Fruit fly (Drosophila melanogaster) whole organism, embryonic: ENCODE measurements around the gene CG45218.

ENCODE experiments used
- Antp ChIP-seq: fragments of 200-800 bp; sonication (Bioruptor generic); optimal IDR thresholded peaks from 3 replicates; lab custom pipeline; 2016; ENCODE audit warnings: missing biosample characterization, missing genetic modification characterization
- B-H2 ChIP-seq: fragments of 200-800 bp; sonication (Bioruptor generic); optimal IDR thresholded peaks from 2 replicates; lab custom pipeline; 2018; ENCODE audit warnings: missing biosample characterization, mild to moderate bottlenecking, missing genetic modification characterization
- CG11504 ChIP-seq: fragments of 200-800 bp; sonication (Bioruptor generic); optimal IDR thresholded peaks from 3 replicates; lab custom pipeline; 2019; ENCODE audit warnings: missing biosample characterization, mild to moderate bottlenecking, missing genetic modification characterization, moderate library complexity
- CG13123 ChIP-seq: fragments of 200-800 bp; sonication (Bioruptor generic); optimal IDR thresholded peaks from 2 replicates; lab custom pipeline; 2016; ENCODE audit warnings: missing biosample characterization, missing genetic modification characterization
- CG13624 ChIP-seq: fragments of 200-800 bp; sonication (Bioruptor generic); optimal IDR thresholded peaks from 2 replicates; lab custom pipeline; 2016; ENCODE audit warnings: missing biosample characterization, missing genetic modification characterization
- CG13894 ChIP-seq: fragments of 200-800 bp; sonication (Bioruptor generic); optimal IDR thresholded peaks from 3 replicates; lab custom pipeline; 2018; ENCODE audit warnings: missing biosample characterization, mild to moderate bottlenecking, missing genetic modification characterization, moderate library complexity
- CG15011 ChIP-seq: fragments of 200-800 bp; sonication (Bioruptor generic); optimal IDR thresholded peaks from 3 replicates; lab custom pipeline; 2018; ENCODE audit warnings: missing biosample characterization, mild to moderate bottlenecking, missing genetic modification characterization
- CG1602 ChIP-seq: fragments of 200-800 bp; sonication (Bioruptor generic); optimal IDR thresholded peaks from 3 replicates; lab custom pipeline; 2016; ENCODE audit warnings: missing biosample characterization, missing genetic modification characterization
- CG16813 ChIP-seq: fragments of 200-800 bp; sonication (Bioruptor generic); IDR thresholded peaks from 3 replicates; pipeline ENCODE4 v1.3.6; 2022; ENCODE audit warnings: missing biosample characterization, missing genetic modification characterization; ENCODE audit not compliant: partially characterized antibody
- CG18262 ChIP-seq: fragments of 200-800 bp; optimal IDR thresholded peaks from 3 replicates; lab custom pipeline; 2019; ENCODE audit warnings: missing biosample characterization, mild to moderate bottlenecking, missing genetic modification characterization, moderate library complexity
- CG2129 ChIP-seq: fragments of 200-800 bp; sonication (Bioruptor generic); IDR thresholded peaks from 2 replicates; pipeline ENCODE4 v1.3.6; 2022; ENCODE audit warnings: missing biosample characterization, missing genetic modification characterization; ENCODE audit not compliant: partially characterized antibody
- CG2712 ChIP-seq: fragments of 200-800 bp; optimal IDR thresholded peaks from 3 replicates; lab custom pipeline; 2019; ENCODE audit warnings: missing biosample characterization, mild to moderate bottlenecking, missing genetic modification characterization, moderate library complexity
- CG33213 ChIP-seq: fragments of 200-800 bp; sonication (Bioruptor generic); optimal IDR thresholded peaks from 3 replicates; lab custom pipeline; 2016; ENCODE audit warnings: missing biosample characterization, missing genetic modification characterization
- CG4617 ChIP-seq: fragments of 200-800 bp; sonication (Bioruptor generic); optimal IDR thresholded peaks from 3 replicates; lab custom pipeline; 2016; ENCODE audit warnings: missing biosample characterization, missing genetic modification characterization, borderline replicate concordance
- CG4707 ChIP-seq: fragments of 200-800 bp; sonication (Bioruptor generic); optimal IDR thresholded peaks from 2 replicates; lab custom pipeline; 2018; ENCODE audit warnings: missing biosample characterization, mild to moderate bottlenecking, missing genetic modification characterization, moderate library complexity
- CG4854 ChIP-seq: fragments of 200-800 bp; sonication (Bioruptor generic); optimal IDR thresholded peaks from 2 replicates; lab custom pipeline; 2016; ENCODE audit warnings: missing biosample characterization, missing genetic modification characterization, inconsistent platforms
- CG9876 ChIP-seq: fragments of 200-800 bp; sonication (Bioruptor generic); optimal IDR thresholded peaks from 2 replicates; lab custom pipeline; 2016; ENCODE audit warnings: missing biosample characterization, missing genetic modification characterization
- CG9932 ChIP-seq: fragments of 200-800 bp; sonication (Bioruptor generic); IDR thresholded peaks from 2 replicates; pipeline ENCODE4 v1.3.6; 2022; ENCODE audit warnings: missing biosample characterization, missing genetic modification characterization
- CoRest ChIP-seq: fragments of 200-800 bp; sonication (Bioruptor generic); optimal IDR thresholded peaks from 3 replicates; lab custom pipeline; 2018; ENCODE audit warnings: missing biosample characterization, mild to moderate bottlenecking, missing genetic modification characterization, moderate library complexity
- Dbx ChIP-seq: fragments of 200-800 bp; sonication (Bioruptor generic); IDR thresholded peaks from 3 replicates; pipeline ENCODE4 v1.3.6; 2022; ENCODE audit warnings: missing biosample characterization, missing genetic modification characterization
- Deaf1 ChIP-seq: fragments of 200-800 bp; optimal IDR thresholded peaks from 3 replicates; lab custom pipeline; 2019; ENCODE audit warnings: missing biosample characterization, mild to moderate bottlenecking, missing genetic modification characterization, moderate library complexity
- Drgx ChIP-seq: fragments of 200-800 bp; sonication (Bioruptor generic); IDR thresholded peaks from 2 replicates; pipeline ENCODE4 v1.3.6; 2022; ENCODE audit warnings: missing biosample characterization, missing genetic modification characterization
- Fer2 ChIP-seq: fragments of 200-800 bp; sonication (Bioruptor generic); optimal IDR thresholded peaks from 2 replicates; lab custom pipeline; 2018; ENCODE audit warnings: missing biosample characterization, mild to moderate bottlenecking, missing genetic modification characterization, moderate library complexity
- HLHmδ ChIP-seq: fragments of 200-800 bp; sonication (Bioruptor generic); optimal IDR thresholded peaks from 2 replicates; lab custom pipeline; 2018; ENCODE audit warnings: missing biosample characterization, mild to moderate bottlenecking, missing genetic modification characterization, moderate library complexity
- HmgZ ChIP-seq: fragments of 200-800 bp; sonication (Bioruptor generic); optimal IDR thresholded peaks from 2 replicates; lab custom pipeline; 2018; ENCODE audit warnings: missing biosample characterization, mild to moderate bottlenecking, missing genetic modification characterization
- Max ChIP-seq: fragments of 200-800 bp; sonication (Bioruptor generic); optimal IDR thresholded peaks from 2 replicates; lab custom pipeline; 2016; ENCODE audit warnings: missing biosample characterization, mild to moderate bottlenecking, missing genetic modification characterization
- Mrtf ChIP-seq: fragments of 200-800 bp; sonication (Bioruptor generic); IDR thresholded peaks from 3 replicates; pipeline ENCODE4 v1.3.6; 2022; ENCODE audit warnings: missing biosample characterization, missing genetic modification characterization
- NC2α ChIP-seq: fragments of 200-800 bp; sonication (Bioruptor generic); optimal IDR thresholded peaks from 2 replicates; lab custom pipeline; 2016; ENCODE audit warnings: missing biosample characterization, missing genetic modification characterization
- NC2β ChIP-seq: fragments of 200-800 bp; sonication (Bioruptor generic); optimal IDR thresholded peaks from 2 replicates; lab custom pipeline; 2016; ENCODE audit warnings: missing biosample characterization, missing genetic modification characterization
- NK7.1 ChIP-seq: fragments of 200-800 bp; sonication (Bioruptor generic); optimal IDR thresholded peaks from 3 replicates; lab custom pipeline; 2016; ENCODE audit warnings: missing biosample characterization, missing genetic modification characterization
- Pdp1 ChIP-seq, 2 experiments: fragments of 200-800 bp; sonication (Bioruptor generic); optimal IDR thresholded peaks; 3 replicates each; lab custom pipeline; 2016; ENCODE audit warnings: missing biosample characterization in 2 of 2, missing genetic modification characterization in 2 of 2, mild to moderate bottlenecking in 1 of 2, moderate library complexity in 1 of 2
- TFAM ChIP-seq: fragments of 200-800 bp; sonication (Bioruptor generic); optimal IDR thresholded peaks from 2 replicates; lab custom pipeline; 2017; ENCODE audit warnings: missing biosample characterization, missing genetic modification characterization, inconsistent platforms
- al ChIP-seq: fragments of 200-800 bp; sonication (Bioruptor generic); IDR thresholded peaks from 2 replicates; pipeline ENCODE4 v1.3.6; 2022; ENCODE audit warnings: missing biosample characterization, missing genetic modification characterization
- cas ChIP-seq: fragments of 200-800 bp; sonication (Bioruptor generic); IDR thresholded peaks from 2 replicates; pipeline ENCODE4 v1.3.6; 2022; ENCODE audit warnings: missing biosample characterization, missing genetic modification characterization
- crp ChIP-seq, 2 experiments: fragments of 200-800 bp; sonication (Bioruptor generic); optimal IDR thresholded peaks; 2 replicates in 1 of 2; 3 replicates in 1 of 2; lab custom pipeline; 2017; ENCODE audit warnings: missing biosample characterization in 2 of 2, missing genetic modification characterization in 2 of 2, mild to moderate bottlenecking in 1 of 2, moderate library complexity in 1 of 2
- cwo ChIP-seq: fragments of 200-800 bp; sonication (Bioruptor generic); optimal IDR thresholded peaks from 3 replicates; lab custom pipeline; 2017; ENCODE audit warnings: missing biosample characterization, missing genetic modification characterization, mild to moderate bottlenecking, moderate library complexity, missing genetic modification reagents
- en ChIP-seq: fragments of 200-800 bp; sonication (Bioruptor generic); optimal IDR thresholded peaks from 2 replicates; lab custom pipeline; 2016; ENCODE audit warnings: missing biosample characterization, missing genetic modification characterization
- grau ChIP-seq: fragments of 200-800 bp; optimal IDR thresholded peaks from 3 replicates; lab custom pipeline; 2019; ENCODE audit warnings: missing biosample characterization, mild to moderate bottlenecking, missing genetic modification characterization, moderate library complexity
- gro ChIP-seq: fragments of 200-800 bp; sonication (Bioruptor generic); optimal IDR thresholded peaks from 2 replicates; lab custom pipeline; 2016; ENCODE audit warnings: missing biosample characterization, missing genetic modification characterization
- hb ChIP-seq: fragments of 200-800 bp; sonication (Bioruptor generic); IDR thresholded peaks from 3 replicates; pipeline ENCODE4 v1.3.6; 2022; ENCODE audit warnings: missing biosample characterization, missing genetic modification characterization; ENCODE audit not compliant: partially characterized antibody
- hbn ChIP-seq: fragments of 200-800 bp; sonication (Bioruptor generic); IDR thresholded peaks from 2 replicates; pipeline ENCODE4 v1.3.6; 2022; ENCODE audit warnings: missing biosample characterization, missing genetic modification characterization; ENCODE audit not compliant: partially characterized antibody
- kni ChIP-seq: fragments of 200-800 bp; sonication (Bioruptor generic); optimal IDR thresholded peaks from 3 replicates; lab custom pipeline; 2017; ENCODE audit warnings: mild to moderate bottlenecking, missing biosample characterization, missing genetic modification reagents, missing genetic modification characterization
- nau ChIP-seq: fragments of 200-800 bp; sonication (Bioruptor generic); optimal IDR thresholded peaks from 3 replicates; lab custom pipeline; 2017; ENCODE audit warnings: missing biosample characterization, mild to moderate bottlenecking, missing genetic modification characterization, missing genetic modification reagents
- phol ChIP-seq: fragments of 200-800 bp; sonication (Bioruptor generic); optimal IDR thresholded peaks from 3 replicates; lab custom pipeline; 2018; ENCODE audit warnings: missing biosample characterization, mild to moderate bottlenecking, missing genetic modification characterization, moderate library complexity
- pnt ChIP-seq: fragments of 200-800 bp; sonication (Bioruptor generic); optimal IDR thresholded peaks from 3 replicates; lab custom pipeline; 2016; ENCODE audit warnings: missing biosample characterization, missing genetic modification characterization
- tll ChIP-seq, 2 experiments: fragments of 200-800 bp in 1 of 2; fragments of >200 bp in 1 of 2; sonication (Bioruptor generic) in 1 of 2; optimal IDR thresholded peaks; 2 replicates each; lab custom pipeline; 2017 to 2019; ENCODE audit warnings: missing biosample characterization in 2 of 2, missing genetic modification characterization in 2 of 2, mild to moderate bottlenecking in 1 of 2, moderate library complexity in 1 of 2
- usp ChIP-seq: fragments of >200 bp; optimal IDR thresholded peaks from 2 replicates; lab custom pipeline; 2017; ENCODE audit warnings: missing biosample characterization, missing genetic modification characterization
- vfl ChIP-seq: fragments of 200-800 bp; sonication (Bioruptor generic); optimal IDR thresholded peaks from 2 replicates; lab custom pipeline; 2016; ENCODE audit warnings: missing biosample characterization, missing genetic modification characterization

Gene CG45218

DNA sequence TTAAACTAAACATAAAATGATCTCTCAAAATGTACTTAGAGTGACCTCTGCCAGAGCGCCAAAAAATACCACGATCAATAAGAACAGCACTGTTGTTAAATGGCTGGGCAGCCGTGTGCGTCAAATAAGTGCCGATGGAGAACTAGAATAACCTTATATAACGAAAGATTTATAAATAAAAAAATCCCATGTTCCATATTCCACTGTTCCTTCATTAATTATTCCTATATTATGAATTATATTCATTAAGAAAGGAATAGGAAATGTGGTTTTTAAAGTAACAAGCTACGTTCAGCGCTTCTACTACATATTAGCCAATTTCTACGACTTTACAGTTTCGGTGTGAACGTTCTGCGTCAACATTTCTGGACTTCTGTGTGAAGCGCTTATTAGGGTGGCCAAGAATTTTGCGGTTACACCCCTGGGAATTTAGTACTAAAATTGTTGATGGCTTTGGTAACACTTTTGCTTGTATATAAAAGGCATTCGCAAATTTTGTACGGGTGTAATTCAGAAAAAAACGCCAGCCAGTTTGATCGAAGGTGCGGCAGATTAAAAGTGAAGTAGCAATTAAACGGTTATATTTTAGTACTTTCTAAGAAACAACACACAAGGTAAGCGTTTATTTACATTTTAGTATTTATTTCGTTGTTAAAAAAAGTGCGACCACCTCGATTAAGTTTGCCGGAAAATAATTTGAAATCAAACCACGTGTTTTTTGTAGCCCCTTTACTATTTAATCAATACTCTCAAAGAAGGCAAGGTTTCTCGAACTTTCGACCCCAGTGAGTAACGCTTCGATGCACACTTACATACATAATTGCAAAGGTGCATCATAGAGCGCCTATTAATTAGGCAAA lies 48.2 kb downstream of the CG45218 start, which contains the start of the genes tefu and Hsc70-4:
Gene tefu (minus strand): TSS at position 51 of the 860 bp plus-strand sequence.
Gene Hsc70-4 (plus strand): TSS at position 502 of the 860 bp plus-strand sequence.
- TF ChIP-seq HLHmδ (GFP tag; lab: Kevin White, UChicago) (no peak), hb (GFP tag; lab: Robert Waterston, UW) (no peak), CG11504 (tag; lab: Kevin White, UChicago) (no peak), HmgZ (tag; lab: Kevin White, UChicago) (peak; percentile 64), CG4707 (GFP tag; lab: Kevin White, UChicago) (no peak), nau (GFP tag; lab: Kevin White, UChicago) (no peak), Deaf1 (tag; lab: Kevin White, UChicago) (no peak), hbn (GFP tag; lab: Robert Waterston, UW) (no peak), TFAM (GFP tag; lab: Kevin White, UChicago) (no peak), CG16813 (GFP tag; lab: Robert Waterston, UW) (no peak), vfl (peak; percentile 71), CG1602 (GFP tag; lab: Kevin White, UChicago) (peak; percentile 86), Mrtf (GFP tag; lab: Robert Waterston, UW) (peak; percentile 83), usp (no peak), tll (GFP tag; optimal IDR thresholded peaks at IDR 0.05; lab: Kevin White, UChicago) (peak; percentile 14 to 93), CG9876 (GFP tag; lab: Kevin White, UChicago) (peak; percentile 64), crp (GFP tag; optimal IDR thresholded peaks at IDR 0.05; lab: Kevin White, UChicago) (peak in 1 of 2 experiments; percentile 48), CG15011 (GFP tag; lab: Kevin White, UChicago) (peak; percentile 54), Dbx (peak; percentile 74), CG2129 (GFP tag; lab: Robert Waterston, UW) (no peak), NK7.1 (GFP tag; lab: Kevin White, UChicago) (no peak), phol (tag; lab: Kevin White, UChicago) (peak; percentile 91), CG4617 (peak; percentile 38), CG13624 (GFP tag; lab: Kevin White, UChicago) (peak; percentile 48), CG18262 (tag; lab: Kevin White, UChicago) (no peak), CG9932 (GFP tag; lab: Robert Waterston, UW) (peak; percentile 90), cwo (no peak), Antp (peak; percentile 69), al (GFP tag; lab: Robert Waterston, UW) (peak; percentile 82), cas (no peak; the same call in 1 of the 2 replicates), NC2α (peak; percentile 76), en (no peak), CG2712 (tag; lab: Kevin White, UChicago) (no peak), Pdp1 (GFP tag; optimal IDR thresholded peaks at IDR 0.05; lab: Kevin White, UChicago) (peak; percentile 85 to 90), pnt (GFP tag; lab: Kevin White, UChicago) (peak; percentile 85), Fer2 (tag; lab: Kevin White, UChicago) (peak; percentile 21), gro (GFP tag; lab: Kevin White, UChicago) (peak; percentile 4), CoRest (peak; percentile 91), CG13123 (GFP tag; lab: Kevin White, UChicago) (peak; percentile 63), Max (GFP tag; lab: Kevin White, UChicago) (peak; percentile 54), CG13894 (tag; lab: Kevin White, UChicago) (peak; percentile 76), grau (peak; percentile 80), B-H2 (GFP tag; lab: Kevin White, UChicago) (peak; percentile 64), Drgx (GFP tag; lab: Robert Waterston, UW) (peak; percentile 42; the same call in 1 of the 2 replicates), kni (GFP tag; lab: Kevin White, UChicago) (peak; percentile 54), NC2β (GFP tag; lab: Kevin White, UChicago) (peak; percentile 69), CG33213 (GFP tag; lab: Kevin White, UChicago) (peak; percentile 55), CG4854 (peak; percentile 53)
